Worm (Caenorhabditis elegans) whole organism, early embryonic: Measurements from ENCODE around the gene F48E3.6.

Experiments
- ama-1 ChIP-seq: fragments of 150-350 bp; optimal IDR thresholded peaks from 2 replicates; lab custom pipeline; 2014
- ceh-13 ChIP-seq: fragments of 200-800 bp; sonication (Bioruptor generic); optimal IDR thresholded peaks from 2 replicates; lab custom pipeline; 2018; ENCODE audit warnings: mild to moderate bottlenecking, missing genetic modification characterization, missing compliant biosample characterization
- flt-1 ChIP-seq: fragments of 200-800 bp; sonication (Bioruptor generic); IDR thresholded peaks from 2 replicates; pipeline ENCODE4 v1.3.6; 2022; ENCODE audit warnings: missing genetic modification characterization, missing compliant biosample characterization
- hmbx-1 ChIP-seq: sonication (generic microtip); optimal IDR thresholded peaks from 2 replicates; lab custom pipeline; 2016; ENCODE audit warnings: mild to moderate bottlenecking, missing genetic modification characterization, missing compliant biosample characterization
- hnd-1 ChIP-seq: sonication (generic microtip); optimal IDR thresholded peaks from 2 replicates; lab custom pipeline; 2016; ENCODE audit warnings: missing genetic modification characterization, missing compliant biosample characterization
- tbx-11 ChIP-seq: fragments of 200-800 bp; sonication (Bioruptor generic); IDR thresholded peaks from 2 replicates; pipeline ENCODE4 v1.3.6; 2022; ENCODE audit warnings: missing genetic modification characterization, missing compliant biosample characterization
- tbx-37 ChIP-seq: fragments of 200-800 bp; sonication (Bioruptor generic); conservative IDR thresholded peaks from 2 replicates; pipeline ENCODE4 v1.3.6; 2022; ENCODE audit warnings: missing genetic modification reagents, missing genetic modification characterization, missing compliant biosample characterization

- TF ChIP-seq ama-1 (lab: Kevin White, UChicago) (no peak), hnd-1 (tag; lab: Kevin White, UChicago) (no peak), flt-1 (no peak), hmbx-1 (no peak), tbx-37 (no peak), ceh-13 (no peak), tbx-11 (GFP tag; lab: Robert Waterston, UW) (no peak)
Measured at ce11 chrX:7466682-7467081, 36.0 kb downstream of the F48E3.6 start.
